Fruit fly (Drosophila melanogaster): ENCODE data around the gene lectin-37Da.
A peak's percentile ranks its signal among the peaks of the same experiment; 100 is the strongest.

DNA sequence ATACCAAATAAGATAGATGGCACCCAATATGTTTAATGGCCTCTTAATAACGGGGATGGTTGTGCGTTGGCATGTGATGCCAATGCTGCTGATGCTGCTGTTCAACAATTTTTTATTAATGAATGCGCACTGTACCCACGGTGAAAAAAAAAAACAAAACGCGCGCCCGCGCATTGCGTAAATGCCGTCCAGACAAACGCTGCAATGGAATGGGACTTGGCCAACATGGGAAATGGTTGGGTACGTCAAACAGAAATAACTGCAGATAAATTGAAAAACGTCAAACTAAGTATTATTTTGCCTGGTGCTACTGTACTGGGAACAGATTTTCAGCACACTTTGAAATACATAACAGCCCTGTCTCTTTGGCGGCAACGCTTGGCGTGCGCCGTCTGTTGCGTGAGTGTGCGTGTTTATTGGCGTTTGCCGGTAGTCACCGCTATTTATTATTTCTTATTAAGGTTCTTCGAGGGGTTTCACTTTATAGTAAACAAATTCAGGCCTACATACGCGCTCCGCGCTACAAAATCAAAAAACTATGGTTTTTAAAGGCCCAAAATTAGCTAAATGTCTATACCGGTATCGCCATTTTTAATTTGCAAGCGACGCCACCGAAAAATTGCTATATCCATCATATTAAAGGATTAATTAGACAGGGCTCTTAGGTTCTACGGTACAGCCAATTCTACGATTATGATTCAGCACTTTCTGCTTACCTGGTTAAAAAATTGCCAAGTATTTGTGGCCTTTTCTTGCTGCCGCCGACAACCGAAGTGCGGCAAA lies 34.6 kb downstream of the lectin-37Da start:
- TF ChIP-seq acj6 (GFP tag; optimal IDR thresholded peaks at IDR 0.05) (peak; percentile 22), lz (GFP tag; optimal IDR thresholded peaks at IDR 0.05) (peak; percentile 39), salr (GFP tag; optimal IDR thresholded peaks at IDR 0.05) (peak in 1 of 2 experiments; percentile 3), CG15336 (GFP tag; IDR thresholded peaks at IDR 0.05) (peak; percentile 59), CG11902 (GFP tag; optimal IDR thresholded peaks at IDR 0.05) (no peak), Blimp-1 (GFP tag; optimal IDR thresholded peaks at IDR 0.05) (no peak)

Data from whole organism, prepupa.